Worm (Caenorhabditis elegans) whole organism, mixed stage, embryonic: ENCODE results near the gene Y55F3AM.21.
"Not testable (repeated sequence)": the region's sequence is repeated elsewhere in the genome, so short reads cannot be mapped to it uniquely, and the experiment has no call there.

ENCODE experiments used
- M03D4.4 ChIP-seq: sonication (generic microtip); optimal IDR thresholded peaks from 2 replicates; lab custom pipeline; 2017; ENCODE audit warnings: mild to moderate bottlenecking, missing genetic modification characterization, missing compliant biosample characterization
- bed-3 ChIP-seq: fragments of 200-800 bp; sonication (Bioruptor generic); optimal IDR thresholded peaks from 3 replicates; lab custom pipeline; 2018; ENCODE audit warnings: mild to moderate bottlenecking, missing genetic modification characterization, moderate library complexity, missing compliant biosample characterization
- blmp-1 ChIP-seq: fragments of 150-350 bp; optimal IDR thresholded peaks from 2 replicates; lab custom pipeline; 2014; ENCODE audit warnings: missing biosample characterization, missing genetic modification characterization
- ceh-39 ChIP-seq: fragments of 150-350 bp; optimal IDR thresholded peaks from 2 replicates; lab custom pipeline; 2014; ENCODE audit warnings: missing biosample characterization, missing genetic modification characterization
- ceh-43 ChIP-seq: fragments of 200-800 bp; sonication (Bioruptor generic); optimal IDR thresholded peaks from 2 replicates; lab custom pipeline; 2018; ENCODE audit warnings: mild to moderate bottlenecking, missing genetic modification characterization, moderate library complexity, missing compliant biosample characterization
- ceh-83 ChIP-seq: fragments of 200-800 bp; sonication (Bioruptor generic); optimal IDR thresholded peaks from 2 replicates; lab custom pipeline; 2018; ENCODE audit warnings: mild to moderate bottlenecking, missing genetic modification characterization, missing compliant biosample characterization
- ces-1 ChIP-seq: fragments of 150-350 bp; optimal IDR thresholded peaks from 2 replicates; lab custom pipeline; 2014; ENCODE audit warnings: missing biosample characterization, missing genetic modification reagents, missing genetic modification characterization
- cnd-1 ChIP-seq: fragments of 200-800 bp; sonication (Bioruptor generic); optimal IDR thresholded peaks from 2 replicates; lab custom pipeline; 2018; ENCODE audit warnings: mild to moderate bottlenecking, missing genetic modification characterization, missing compliant biosample characterization
- drap-1 ChIP-seq: fragments of 200-800 bp; sonication (Bioruptor generic); optimal IDR thresholded peaks from 3 replicates; lab custom pipeline; 2018; ENCODE audit warnings: mild to moderate bottlenecking, missing genetic modification characterization, missing compliant biosample characterization
- elt-1 ChIP-seq: sonication (generic microtip); optimal IDR thresholded peaks from 2 replicates; lab custom pipeline; 2017; ENCODE audit warnings: missing genetic modification characterization, mild to moderate bottlenecking, missing compliant biosample characterization, antibody characterized with exemption, moderate library complexity, borderline replicate concordance; ENCODE audit not compliant: insufficient read depth
- elt-3 ChIP-seq: fragments of 150-350 bp; optimal IDR thresholded peaks from 2 replicates; lab custom pipeline; 2014; ENCODE audit warnings: missing biosample characterization, missing genetic modification characterization
- flh-1 ChIP-seq: fragments of 200-800 bp; sonication (Bioruptor generic); optimal IDR thresholded peaks from 2 replicates; lab custom pipeline; 2018; ENCODE audit warnings: mild to moderate bottlenecking, missing genetic modification characterization, moderate library complexity, missing compliant biosample characterization
- ham-2 ChIP-seq: fragments of 200-800 bp; sonication (Bioruptor generic); optimal IDR thresholded peaks from 2 replicates; lab custom pipeline; 2018; ENCODE audit warnings: mild to moderate bottlenecking, missing genetic modification characterization, missing compliant biosample characterization
- hlh-1 ChIP-seq: fragments of 150-350 bp; optimal IDR thresholded peaks from 2 replicates; lab custom pipeline; 2014; ENCODE audit warnings: missing biosample characterization, missing genetic modification reagents, missing genetic modification characterization
- lin-13 ChIP-seq: fragments of 150-350 bp; optimal IDR thresholded peaks from 2 replicates; lab custom pipeline; 2014; ENCODE audit warnings: missing biosample characterization, missing genetic modification characterization
- lin-32 ChIP-seq: fragments of 200-800 bp; sonication (Bioruptor generic); optimal IDR thresholded peaks from 2 replicates; lab custom pipeline; 2018; ENCODE audit warnings: mild to moderate bottlenecking, missing genetic modification characterization, missing compliant biosample characterization
- lsy-2 ChIP-seq: fragments of 150-350 bp; optimal IDR thresholded peaks from 2 replicates; lab custom pipeline; 2014; ENCODE audit warnings: missing biosample characterization, missing genetic modification characterization
- mab-5 ChIP-seq: fragments of 150-350 bp; optimal IDR thresholded peaks from 2 replicates; lab custom pipeline; 2014; ENCODE audit warnings: missing biosample characterization, missing genetic modification characterization
- mep-1 ChIP-seq: fragments of 150-350 bp; optimal IDR thresholded peaks from 2 replicates; lab custom pipeline; 2017; ENCODE audit warnings: missing biosample characterization, missing genetic modification reagents, missing genetic modification characterization, inconsistent platforms
- mls-2 ChIP-seq: sonication (generic microtip); optimal IDR thresholded peaks from 2 replicates; lab custom pipeline; 2016; ENCODE audit warnings: mild to moderate bottlenecking, missing genetic modification characterization, moderate library complexity, missing compliant biosample characterization
- nhr-12 ChIP-seq: fragments of 150-350 bp; optimal IDR thresholded peaks from 2 replicates; lab custom pipeline; 2014; ENCODE audit warnings: missing biosample characterization, missing genetic modification characterization
- nhr-2 ChIP-seq: fragments of 150-350 bp; optimal IDR thresholded peaks from 2 replicates; lab custom pipeline; 2014; ENCODE audit warnings: missing biosample characterization, missing genetic modification characterization
- nhr-237 ChIP-seq: fragments of 150-350 bp; optimal IDR thresholded peaks from 2 replicates; lab custom pipeline; 2014; ENCODE audit warnings: missing biosample characterization, missing genetic modification characterization
- nhr-28 ChIP-seq: fragments of 150-350 bp; optimal IDR thresholded peaks from 2 replicates; lab custom pipeline; 2014; ENCODE audit warnings: missing biosample characterization, missing genetic modification characterization
- nhr-76 ChIP-seq: sonication (generic microtip); optimal IDR thresholded peaks from 2 replicates; lab custom pipeline; 2017; ENCODE audit warnings: missing biosample characterization, missing genetic modification characterization
- pha-4 ChIP-seq: fragments of 150-350 bp; optimal IDR thresholded peaks from 2 replicates; lab custom pipeline; 2018; ENCODE audit warnings: missing biosample characterization, missing genetic modification reagents, missing genetic modification characterization
- sem-2 ChIP-seq: fragments of 200-800 bp; sonication (Bioruptor generic); optimal IDR thresholded peaks from 2 replicates; lab custom pipeline; 2018; ENCODE audit warnings: mild to moderate bottlenecking, missing genetic modification characterization, missing compliant biosample characterization
- snpc-4 ChIP-seq: fragments of 150-350 bp; optimal IDR thresholded peaks from 2 replicates; lab custom pipeline; 2014; ENCODE audit warnings: missing biosample characterization, missing genetic modification characterization
- sptf-1 ChIP-seq: sonication (generic microtip); optimal IDR thresholded peaks from 2 replicates; lab custom pipeline; 2017; ENCODE audit warnings: mild to moderate bottlenecking, missing genetic modification characterization, moderate library complexity, missing compliant biosample characterization
- tbx-8 ChIP-seq: fragments of 200-800 bp; sonication (Bioruptor generic); optimal IDR thresholded peaks from 2 replicates; lab custom pipeline; 2018; ENCODE audit warnings: mild to moderate bottlenecking, missing genetic modification characterization, moderate library complexity, missing compliant biosample characterization
- unc-120 ChIP-seq: sonication (generic microtip); optimal IDR thresholded peaks from 2 replicates; lab custom pipeline; 2017; ENCODE audit warnings: missing genetic modification characterization, missing compliant biosample characterization; ENCODE audit not compliant: poor library complexity, severe bottlenecking
- unc-39 ChIP-seq: fragments of 150-350 bp; optimal IDR thresholded peaks from 2 replicates; lab custom pipeline; 2014; ENCODE audit warnings: missing biosample characterization, missing genetic modification characterization
- unc-62 ChIP-seq: fragments of 150-350 bp; optimal IDR thresholded peaks from 2 replicates; lab custom pipeline; 2014; ENCODE audit warnings: missing biosample characterization, missing genetic modification reagents, missing genetic modification characterization
- zip-8 ChIP-seq: fragments of 150-350 bp; optimal IDR thresholded peaks from 2 replicates; lab custom pipeline; 2014; ENCODE audit warnings: missing biosample characterization, missing genetic modification characterization
- ztf-11 ChIP-seq: fragments of 150-350 bp; optimal IDR thresholded peaks from 2 replicates; lab custom pipeline; 2014; ENCODE audit warnings: missing biosample characterization, missing genetic modification characterization

Gene Y55F3AM.21

ce11 chrIV:1051636-1052133 is at the start of gene Y55F3AM.21:
Gene Y55F3AM.21 (minus strand): TSS chrIV:1051686.
- TF ChIP-seq ceh-39, unc-120, nhr-28 (tag; lab: Kevin White, UChicago): not testable (repeated sequence)

ce11 chrIV:1097153-1097552 is 45.7 kb upstream of the Y55F3AM.21 start, which contains the start of gene cox-18:
Gene cox-18 (plus strand): TSS chrIV:1097453.
- no peak for TF ChIP-seq lin-32 (GFP tag; lab: Kevin White, UChicago)
- TF ChIP-seq unc-39 = no peak
- no peak for TF ChIP-seq mls-2 (tag; lab: Kevin White, UChicago)
- no peak for TF ChIP-seq ceh-39 (tag; lab: Kevin White, UChicago)
- TF ChIP-seq mep-1 (tag; lab: Kevin White, UChicago) = no peak
- no peak for TF ChIP-seq lin-13 (tag; lab: Kevin White, UChicago)
- no peak for TF ChIP-seq M03D4.4
- TF ChIP-seq nhr-28 (tag; lab: Kevin White, UChicago) = no peak
- TF ChIP-seq nhr-2 (tag; lab: Kevin White, UChicago) = no peak
- TF ChIP-seq nhr-237 (tag; lab: Kevin White, UChicago) = no peak
- no peak for TF ChIP-seq blmp-1 (tag; lab: Kevin White, UChicago)
- TF ChIP-seq unc-62 (GFP tag; lab: Kevin White, UChicago) = no peak
- TF ChIP-seq flh-1 (GFP tag; lab: Kevin White, UChicago) = no peak
- no peak for TF ChIP-seq unc-120 (tag; lab: Kevin White, UChicago)
- TF ChIP-seq nhr-76 (tag; lab: Kevin White, UChicago) = no peak
- TF ChIP-seq ztf-11 (tag; lab: Kevin White, UChicago) = no peak

DNA sequence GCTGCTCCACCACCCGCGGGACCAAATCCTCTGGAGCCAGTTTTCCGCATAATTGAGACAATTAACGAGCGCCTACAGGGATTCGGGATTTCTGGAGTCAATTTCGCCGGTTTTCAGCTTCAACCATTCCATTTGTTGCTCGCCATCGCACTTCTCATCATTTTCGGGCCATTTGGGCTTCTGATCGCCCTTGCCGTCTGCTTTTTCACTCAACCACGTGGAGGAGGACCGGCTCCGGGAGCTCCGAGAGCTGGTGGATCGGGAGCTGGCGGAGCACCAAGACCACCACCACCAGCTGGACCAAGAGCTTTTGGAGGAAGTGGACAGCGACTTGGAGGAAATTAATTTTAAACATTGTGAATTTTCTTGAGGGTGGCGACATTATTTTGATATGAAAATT is 44.7 kb upstream of the Y55F3AM.21 start:
- TF ChIP-seq mab-5 (tag; lab: Kevin White, UChicago) (no peak), elt-3 (tag; lab: Kevin White, UChicago) (no peak), nhr-2 (tag; lab: Kevin White, UChicago) (no peak), sptf-1 (tag; lab: Kevin White, UChicago) (no peak)

DNA sequence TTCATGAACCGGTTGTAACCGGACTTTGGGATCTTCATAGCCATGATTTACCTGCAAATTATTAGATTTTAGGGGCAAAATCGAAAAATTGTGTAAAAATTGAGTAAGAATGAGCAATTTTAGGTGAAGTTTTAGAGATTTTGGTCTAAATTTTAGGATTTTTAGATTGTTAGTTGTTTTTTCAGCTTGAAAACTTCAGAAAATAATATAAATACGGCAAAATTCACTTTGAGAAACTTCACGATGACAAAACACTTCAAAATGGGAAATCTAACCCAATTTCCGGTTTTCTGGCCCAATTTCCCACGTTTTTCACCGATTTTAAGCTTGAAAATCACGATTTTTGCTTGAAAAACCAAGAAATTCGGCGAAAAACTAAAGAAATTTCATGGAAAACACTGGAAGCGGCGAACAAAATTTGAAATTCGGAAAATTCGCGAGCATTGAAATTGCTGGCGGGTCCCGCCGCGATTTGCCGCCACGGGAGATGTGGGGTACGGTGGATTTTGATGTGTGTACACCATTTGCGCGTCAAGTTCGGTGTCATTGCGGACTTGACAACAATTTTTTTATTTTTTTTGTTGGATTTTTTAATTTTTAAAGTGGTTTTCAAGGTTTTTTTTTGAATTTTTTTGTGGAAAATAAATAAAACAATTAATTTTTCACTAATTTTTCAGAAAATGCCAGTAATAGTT is 42.5 kb upstream of the Y55F3AM.21 start, which contains the start of the genes cct-8 and Y55F3AR.2:
cct-8 (minus strand) TSS at position 51 of the 695 bp plus-strand sequence.
Y55F3AR.2 (plus strand) TSS at position 672 of the 695 bp plus-strand sequence.
- TF ChIP-seq nhr-12 (tag; lab: Kevin White, UChicago) (no peak), nhr-28 (tag; lab: Kevin White, UChicago) (no peak), unc-120 (tag; lab: Kevin White, UChicago) (peak; percentile 21), elt-1 (no peak), flh-1 (GFP tag; lab: Kevin White, UChicago) (no peak), ztf-11 (tag; lab: Kevin White, UChicago) (peak; percentile 50), cnd-1 (tag; lab: Kevin White, UChicago) (peak; percentile 71), pha-4 (peak; percentile 93), nhr-237 (tag; lab: Kevin White, UChicago) (peak; percentile 91), bed-3 (GFP tag; lab: Kevin White, UChicago) (peak; percentile 12), sptf-1 (tag; lab: Kevin White, UChicago) (peak; percentile 85), lin-32 (GFP tag; lab: Kevin White, UChicago) (no peak), mep-1 (tag; lab: Kevin White, UChicago) (peak; percentile 90), zip-8 (no peak), unc-39 (no peak), ceh-43 (GFP tag; lab: Kevin White, UChicago) (peak; percentile 77), nhr-76 (tag; lab: Kevin White, UChicago) (no peak), ceh-83 (no peak), nhr-2 (tag; lab: Kevin White, UChicago) (peak; percentile 23), ceh-39 (tag; lab: Kevin White, UChicago) (peak; percentile 66), tbx-8 (GFP tag; lab: Kevin White, UChicago) (peak; percentile 10), blmp-1 (tag; lab: Kevin White, UChicago) (no peak), hlh-1 (tag; lab: Kevin White, UChicago) (peak; percentile 63), M03D4.4 (peak; percentile 63), mab-5 (tag; lab: Kevin White, UChicago) (no peak), lsy-2 (tag; lab: Kevin White, UChicago) (peak; percentile 100), mls-2 (tag; lab: Kevin White, UChicago) (peak; percentile 85), elt-3 (tag; lab: Kevin White, UChicago) (no peak), lin-13 (tag; lab: Kevin White, UChicago) (peak; percentile 90), ces-1 (GFP tag; lab: Kevin White, UChicago) (peak; percentile 81), ham-2 (peak; percentile 29), drap-1 (peak; percentile 78), sem-2 (no peak), unc-62 (GFP tag; lab: Kevin White, UChicago) (peak; percentile 58), snpc-4 (no peak)
- TF ChIP-seq, all 35 proteins: peak for 21
